Worm (Caenorhabditis elegans) whole organism, L2 larva: ENCODE measurements around the gene Y38E10A.14.

Experiments
- ama-1 ChIP-seq: fragments of 150-350 bp; optimal IDR thresholded peaks from 2 replicates; lab custom pipeline; 2018; ENCODE audit warnings: inconsistent platforms
- nhr-237 ChIP-seq: fragments of 150-350 bp; optimal IDR thresholded peaks from 2 replicates; lab custom pipeline; 2014; ENCODE audit warnings: missing biosample characterization, missing genetic modification characterization
- skn-1 ChIP-seq: sonication (generic microtip); optimal IDR thresholded peaks from 2 replicates; lab custom pipeline; 2017; ENCODE audit warnings: missing biosample characterization, missing genetic modification characterization
- sma-3 ChIP-seq: sonication (generic microtip); optimal IDR thresholded peaks from 2 replicates; lab custom pipeline; 2016; ENCODE audit warnings: missing genetic modification reagents, missing genetic modification characterization, missing compliant biosample characterization

DNA sequence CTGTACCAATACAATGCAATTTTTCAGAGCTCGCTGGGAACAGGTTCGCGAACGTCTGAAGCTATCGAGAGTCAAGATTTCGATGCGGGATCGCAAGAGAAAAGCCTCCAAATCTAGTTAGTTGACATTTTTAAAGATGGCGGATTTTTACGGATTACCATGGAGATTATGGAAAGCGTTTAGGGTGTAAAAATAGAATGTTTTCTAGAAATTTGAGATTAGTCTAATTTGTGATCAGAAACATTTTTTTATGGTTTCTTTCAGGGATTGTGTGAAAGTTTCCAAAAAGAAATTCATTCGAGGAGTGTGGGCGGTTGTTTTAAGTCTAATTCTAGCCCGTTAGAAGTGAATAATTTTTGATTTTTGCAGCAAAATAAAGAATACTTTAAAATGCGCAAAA lies 31.5 kb upstream of the Y38E10A.14 start:
- TF ChIP-seq skn-1 (tag; lab: Kevin White, UChicago) (no peak), nhr-237 (tag; lab: Kevin White, UChicago) (no peak), sma-3 (no peak), ama-1 (lab: Kevin White, UChicago) (no peak)
